Fruit fly (Drosophila melanogaster) whole organism, embryonic: ENCODE measurements around the gene mei-P26.

ENCODE experiments used
- ATbp ChIP-seq: fragments of 200-800 bp; sonication (Bioruptor generic); optimal IDR thresholded peaks from 2 replicates; lab custom pipeline; 2017; ENCODE audit warnings: missing biosample characterization, mild to moderate bottlenecking, missing genetic modification characterization, missing genetic modification reagents
- CG11504 ChIP-seq: fragments of 200-800 bp; sonication (Bioruptor generic); optimal IDR thresholded peaks from 3 replicates; lab custom pipeline; 2019; ENCODE audit warnings: missing biosample characterization, mild to moderate bottlenecking, missing genetic modification characterization, moderate library complexity
- CG11696 ChIP-seq: fragments of 200-800 bp; sonication (Bioruptor generic); IDR thresholded peaks from 2 replicates; pipeline ENCODE4 v1.3.6; 2022; ENCODE audit warnings: missing biosample characterization, missing genetic modification characterization
- CG1233 ChIP-seq: fragments of 200-800 bp; sonication (Bioruptor generic); optimal IDR thresholded peaks from 4 replicates; lab custom pipeline; 2018; ENCODE audit warnings: missing biosample characterization, mild to moderate bottlenecking, missing genetic modification characterization
- CG13775 ChIP-seq: fragments of 200-800 bp; sonication (Bioruptor generic); optimal IDR thresholded peaks from 3 replicates; lab custom pipeline; 2017; ENCODE audit warnings: missing biosample characterization, mild to moderate bottlenecking, missing genetic modification characterization
- CG14710 ChIP-seq: fragments of 200-800 bp; sonication (Bioruptor generic); optimal IDR thresholded peaks from 3 replicates; lab custom pipeline; 2019; ENCODE audit warnings: missing biosample characterization, mild to moderate bottlenecking, missing genetic modification characterization, moderate library complexity
- CG1529 ChIP-seq: fragments of 200-800 bp; sonication (Bioruptor generic); optimal IDR thresholded peaks from 3 replicates; lab custom pipeline; 2018; ENCODE audit warnings: missing biosample characterization, missing genetic modification characterization
- CG15514 ChIP-seq: fragments of 200-800 bp; sonication (Bioruptor generic); optimal IDR thresholded peaks from 3 replicates; lab custom pipeline; 2017; ENCODE audit warnings: missing biosample characterization, missing genetic modification characterization, mild to moderate bottlenecking, moderate library complexity, missing genetic modification reagents
- CG3407 ChIP-seq: fragments of 200-800 bp; sonication (Bioruptor generic); optimal IDR thresholded peaks from 2 replicates; lab custom pipeline; 2018; ENCODE audit warnings: missing biosample characterization, mild to moderate bottlenecking, missing genetic modification characterization
- CG34376 ChIP-seq: fragments of 200-800 bp; sonication (Bioruptor generic); optimal IDR thresholded peaks from 2 replicates; lab custom pipeline; 2018; ENCODE audit warnings: missing biosample characterization, mild to moderate bottlenecking, missing genetic modification characterization
- CG3838 ChIP-seq: fragments of 200-800 bp; sonication (Bioruptor generic); optimal IDR thresholded peaks from 3 replicates; lab custom pipeline; 2016; ENCODE audit warnings: missing biosample characterization, missing genetic modification characterization
- CG42726 ChIP-seq: fragments of 200-800 bp; sonication (Bioruptor generic); IDR thresholded peaks from 2 replicates; pipeline ENCODE4 v1.3.6; 2022; ENCODE audit warnings: missing biosample characterization, missing genetic modification characterization; ENCODE audit not compliant: partially characterized antibody
- CG4707 ChIP-seq: fragments of 200-800 bp; sonication (Bioruptor generic); optimal IDR thresholded peaks from 2 replicates; lab custom pipeline; 2018; ENCODE audit warnings: missing biosample characterization, mild to moderate bottlenecking, missing genetic modification characterization, moderate library complexity
- CG4820 ChIP-seq: fragments of 200-800 bp; sonication (Bioruptor generic); optimal IDR thresholded peaks from 3 replicates; lab custom pipeline; 2016; ENCODE audit warnings: missing biosample characterization, missing genetic modification characterization
- CG6272 ChIP-seq: fragments of 200-800 bp; sonication (Bioruptor generic); IDR thresholded peaks from 2 replicates; pipeline ENCODE4 v1.3.6; 2022; ENCODE audit warnings: missing biosample characterization, missing genetic modification characterization
- CG7271 ChIP-seq: fragments of 200-800 bp; sonication (Bioruptor generic); optimal IDR thresholded peaks from 2 replicates; lab custom pipeline; 2018; ENCODE audit warnings: missing biosample characterization, mild to moderate bottlenecking, missing genetic modification characterization, moderate library complexity
- CG7745 ChIP-seq: fragments of 200-800 bp; sonication (Bioruptor generic); optimal IDR thresholded peaks from 2 replicates; lab custom pipeline; 2018; ENCODE audit warnings: missing biosample characterization, mild to moderate bottlenecking, missing genetic modification characterization, moderate library complexity
- CG8944 ChIP-seq: fragments of 200-800 bp; sonication (Bioruptor generic); optimal IDR thresholded peaks from 3 replicates; lab custom pipeline; 2016; ENCODE audit warnings: missing biosample characterization, missing genetic modification characterization
- CG9932 ChIP-seq: fragments of 200-800 bp; sonication (Bioruptor generic); IDR thresholded peaks from 2 replicates; pipeline ENCODE4 v1.3.6; 2022; ENCODE audit warnings: missing biosample characterization, missing genetic modification characterization
- Fer1 ChIP-seq: fragments of 200-800 bp; sonication (Bioruptor generic); optimal IDR thresholded peaks from 2 replicates; lab custom pipeline; 2017; ENCODE audit warnings: missing biosample characterization, mild to moderate bottlenecking, missing genetic modification characterization
- HLH4C ChIP-seq: fragments of 200-800 bp; sonication (Bioruptor generic); IDR thresholded peaks from 3 replicates; pipeline ENCODE4 v1.3.6; 2022; ENCODE audit warnings: missing biosample characterization, missing genetic modification characterization; ENCODE audit not compliant: partially characterized antibody
- Hmr ChIP-seq: fragments of 200-800 bp; sonication (Bioruptor generic); optimal IDR thresholded peaks from 3 replicates; lab custom pipeline; 2017; ENCODE audit warnings: mild to moderate bottlenecking, missing biosample characterization, missing genetic modification reagents, missing genetic modification characterization
- Jarid2 ChIP-seq: fragments of 200-800 bp; sonication (Bioruptor generic); optimal IDR thresholded peaks from 3 replicates; lab custom pipeline; 2017; ENCODE audit warnings: mild to moderate bottlenecking, missing biosample characterization, missing genetic modification reagents, missing genetic modification characterization
- Lhr ChIP-seq: fragments of 200-800 bp; sonication (Bioruptor generic); optimal IDR thresholded peaks from 3 replicates; lab custom pipeline; 2017; ENCODE audit warnings: mild to moderate bottlenecking, missing biosample characterization, missing genetic modification reagents, missing genetic modification characterization
- Med ChIP-seq: fragments of 200-800 bp; sonication (Bioruptor generic); peaks from one replicate; lab custom pipeline; 2016; ENCODE audit warnings: missing biosample characterization, missing genetic modification characterization, mild to moderate bottlenecking, inconsistent platforms, moderate library complexity
- NFAT ChIP-seq: fragments of 200-800 bp; sonication (Bioruptor generic); IDR thresholded peaks from 2 replicates; pipeline ENCODE4 v1.3.6; 2022; ENCODE audit warnings: missing biosample characterization, missing genetic modification characterization
- Sry-β ChIP-seq: fragments of 200-800 bp; sonication (Bioruptor generic); optimal IDR thresholded peaks from 2 replicates; lab custom pipeline; 2018; ENCODE audit warnings: missing biosample characterization, mild to moderate bottlenecking, missing genetic modification characterization, moderate library complexity
- Sry-δ ChIP-seq: fragments of 200-800 bp; sonication (Bioruptor generic); optimal IDR thresholded peaks from 2 replicates; lab custom pipeline; 2016; ENCODE audit warnings: missing biosample characterization, missing genetic modification characterization
- Tbp ChIP-seq: fragments of >200 bp; optimal IDR thresholded peaks from 2 replicates; lab custom pipeline; 2018; ENCODE audit warnings: missing biosample characterization, missing genetic modification characterization
- aop ChIP-seq: fragments of 200-800 bp; sonication (Bioruptor generic); IDR thresholded peaks from 2 replicates; pipeline ENCODE4 v1.3.6; 2022; ENCODE audit warnings: missing biosample characterization, missing genetic modification characterization
- ase ChIP-seq: fragments of 200-800 bp; sonication (Bioruptor generic); IDR thresholded peaks from 3 replicates; pipeline ENCODE4 v1.3.6; 2022; ENCODE audit warnings: missing biosample characterization, missing genetic modification characterization
- ato ChIP-seq: fragments of 200-800 bp; sonication (Bioruptor generic); IDR thresholded peaks from 2 replicates; pipeline ENCODE4 v1.3.6; 2022; ENCODE audit warnings: missing biosample characterization, missing genetic modification characterization; ENCODE audit not compliant: partially characterized antibody
- az2 ChIP-seq: fragments of 200-800 bp; sonication (Bioruptor generic); optimal IDR thresholded peaks from 3 replicates; lab custom pipeline; 2016; ENCODE audit warnings: missing biosample characterization, missing genetic modification characterization
- chif ChIP-seq, 2 experiments: fragments of 200-800 bp; sonication (Bioruptor generic); optimal IDR thresholded peaks; 3 replicates each; lab custom pipeline; 2016; ENCODE audit warnings: missing biosample characterization in 2 of 2, missing genetic modification characterization in 2 of 2
- cwo ChIP-seq: fragments of 200-800 bp; sonication (Bioruptor generic); optimal IDR thresholded peaks from 3 replicates; lab custom pipeline; 2017; ENCODE audit warnings: missing biosample characterization, missing genetic modification characterization, mild to moderate bottlenecking, moderate library complexity, missing genetic modification reagents
- gcm ChIP-seq: fragments of 200-800 bp; sonication (Bioruptor generic); optimal IDR thresholded peaks from 2 replicates; lab custom pipeline; 2019; ENCODE audit warnings: missing biosample characterization, mild to moderate bottlenecking, missing genetic modification characterization, moderate library complexity
- jumu ChIP-seq: fragments of 200-800 bp; sonication (Bioruptor generic); optimal IDR thresholded peaks from 3 replicates; lab custom pipeline; 2016; ENCODE audit warnings: missing biosample characterization, missing genetic modification characterization
- kah ChIP-seq: fragments of 200-800 bp; sonication (Bioruptor generic); optimal IDR thresholded peaks from 2 replicates; lab custom pipeline; 2018; ENCODE audit warnings: missing biosample characterization, mild to moderate bottlenecking, missing genetic modification characterization
- knrl ChIP-seq: fragments of 200-800 bp; sonication (Bioruptor generic); IDR thresholded peaks from 3 replicates; pipeline ENCODE4 v1.3.6; 2022; ENCODE audit warnings: missing biosample characterization, missing genetic modification characterization; ENCODE audit not compliant: partially characterized antibody
- lilli ChIP-seq: fragments of 200-800 bp; sonication (Bioruptor generic); optimal IDR thresholded peaks from 3 replicates; lab custom pipeline; 2016; ENCODE audit warnings: missing biosample characterization, missing genetic modification characterization
- luna ChIP-seq: fragments of 200-800 bp; sonication (Bioruptor generic); optimal IDR thresholded peaks from 2 replicates; lab custom pipeline; 2016; ENCODE audit warnings: missing biosample characterization, missing genetic modification characterization
- nmo ChIP-seq: fragments of 200-800 bp; sonication (Bioruptor generic); optimal IDR thresholded peaks from 2 replicates; lab custom pipeline; 2018; ENCODE audit warnings: missing biosample characterization, mild to moderate bottlenecking, missing genetic modification characterization, moderate library complexity
- onecut ChIP-seq: fragments of 200-800 bp; sonication (Bioruptor generic); IDR thresholded peaks from 2 replicates; pipeline ENCODE4 v1.3.6; 2022; ENCODE audit warnings: missing biosample characterization, missing genetic modification characterization
- pfk ChIP-seq: fragments of 200-800 bp; sonication (Bioruptor generic); optimal IDR thresholded peaks from 2 replicates; lab custom pipeline; 2018; ENCODE audit warnings: missing biosample characterization, mild to moderate bottlenecking, missing genetic modification characterization, moderate library complexity
- sob ChIP-seq: fragments of 200-800 bp; sonication (Bioruptor generic); IDR thresholded peaks from 2 replicates; pipeline ENCODE4 v1.3.6; 2022; ENCODE audit warnings: missing biosample characterization, missing genetic modification characterization
- stwl ChIP-seq: fragments of 200-800 bp; sonication (Bioruptor generic); optimal IDR thresholded peaks from 3 replicates; lab custom pipeline; 2018; ENCODE audit warnings: missing biosample characterization, mild to moderate bottlenecking, missing genetic modification characterization, moderate library complexity
- sug ChIP-seq: fragments of 200-800 bp; optimal IDR thresholded peaks from 2 replicates; lab custom pipeline; 2019; ENCODE audit warnings: missing biosample characterization, mild to moderate bottlenecking, missing genetic modification characterization, moderate library complexity
- tll ChIP-seq, 2 experiments: fragments of 200-800 bp in 1 of 2; fragments of >200 bp in 1 of 2; sonication (Bioruptor generic) in 1 of 2; optimal IDR thresholded peaks; 2 replicates each; lab custom pipeline; 2017 to 2019; ENCODE audit warnings: missing biosample characterization in 2 of 2, missing genetic modification characterization in 2 of 2, mild to moderate bottlenecking in 1 of 2, moderate library complexity in 1 of 2
- trem ChIP-seq: fragments of 200-800 bp; optimal IDR thresholded peaks from 3 replicates; lab custom pipeline; 2019; ENCODE audit warnings: missing biosample characterization, mild to moderate bottlenecking, missing genetic modification characterization, moderate library complexity
- unc-4 ChIP-seq: fragments of 200-800 bp; sonication (Bioruptor generic); IDR thresholded peaks from 2 replicates; pipeline ENCODE4 v1.3.6; 2022; ENCODE audit warnings: missing biosample characterization, missing genetic modification characterization; ENCODE audit not compliant: partially characterized antibody

mei-P26 gene

DNA sequence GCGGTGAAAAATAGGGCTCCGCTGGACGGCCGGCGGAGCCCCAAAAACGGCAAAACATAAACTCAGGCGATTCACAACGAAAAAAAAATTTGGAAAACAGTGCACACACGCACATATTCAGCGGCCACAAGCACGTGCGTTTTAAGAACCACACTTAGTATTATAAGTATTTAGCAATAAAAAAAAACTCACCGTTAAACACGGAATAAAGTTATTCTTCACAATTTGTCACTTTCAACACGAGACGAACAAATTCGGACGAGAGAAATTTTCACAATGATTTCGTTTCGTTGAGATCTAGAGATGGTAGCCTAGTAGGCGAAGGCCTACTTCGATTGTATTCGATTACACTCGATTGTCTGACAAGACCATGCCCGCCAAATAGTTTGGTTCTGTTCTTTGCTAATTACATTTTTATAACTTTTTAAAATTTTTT lies 6.6 kb upstream of the mei-P26 start, which contains the start of gene His3.3B (continued):
- TF ChIP-seq CG9932 (GFP tag; lab: Robert Waterston, UW), result no peak
- TF ChIP-seq CG34376 (GFP tag; lab: Kevin White, UChicago), result peak; percentile 54
- TF ChIP-seq CG4820 (GFP tag; lab: Kevin White, UChicago), result no peak
- TF ChIP-seq pfk (GFP tag; lab: Kevin White, UChicago), result no peak
- TF ChIP-seq luna (GFP tag; lab: Kevin White, UChicago), result no peak
- peak; percentile 12 for TF ChIP-seq kah (GFP tag; lab: Kevin White, UChicago)
- peak; percentile 4 for TF ChIP-seq CG4707 (GFP tag; lab: Kevin White, UChicago)
- no peak for TF ChIP-seq Hmr
- peak; percentile 28; the same call in 1 of the 2 replicates for TF ChIP-seq NFAT (GFP tag; lab: Robert Waterston, UW)
- TF ChIP-seq sug (tag; lab: Kevin White, UChicago), result no peak
- no peak for TF ChIP-seq CG11696 (GFP tag; lab: Robert Waterston, UW)
- no peak for TF ChIP-seq az2 (GFP tag; lab: Kevin White, UChicago)
- peak; percentile 40 for TF ChIP-seq stwl (tag; lab: Kevin White, UChicago)
- TF ChIP-seq Fer1 (GFP tag; lab: Kevin White, UChicago), result peak; percentile 70
- no peak for TF ChIP-seq jumu (GFP tag; lab: Kevin White, UChicago)
- no peak for TF ChIP-seq Sry-β (GFP tag; lab: Kevin White, UChicago)
- no peak for TF ChIP-seq CG3838 (GFP tag; lab: Kevin White, UChicago)
- peak; percentile 42 for TF ChIP-seq CG14710
- TF ChIP-seq Med (GFP tag; lab: Kevin White, UChicago), result peak; percentile 85
- TF ChIP-seq Tbp (GFP tag; lab: Kevin White, UChicago), result no peak
- TF ChIP-seq Sry-δ (GFP tag; lab: Kevin White, UChicago), result peak; percentile 90
- TF ChIP-seq CG1233 (GFP tag; lab: Kevin White, UChicago), result no peak
- TF ChIP-seq cwo (GFP tag; lab: Kevin White, UChicago), result peak; percentile 49
- no peak for TF ChIP-seq ase
- no peak for TF ChIP-seq chif (GFP tag; optimal IDR thresholded peaks at IDR 0.05; lab: Kevin White, UChicago)
- peak; percentile 17 for TF ChIP-seq gcm (GFP tag; lab: Kevin White, UChicago)
- TF ChIP-seq aop (GFP tag; lab: Robert Waterston, UW), result no peak
- 0 out of 2 replicates have a peak, but pooled peaks have one; percentile 25 for TF ChIP-seq ato (GFP tag; lab: Robert Waterston, UW)
- no peak for TF ChIP-seq CG42726
- no peak for TF ChIP-seq ATbp (GFP tag; lab: Kevin White, UChicago)
- TF ChIP-seq Jarid2 (GFP tag; lab: Kevin White, UChicago), result peak; percentile 48
- TF ChIP-seq HLH4C (GFP tag; lab: Robert Waterston, UW), result 0 out of 3 replicates have a peak, but pooled peaks have one; percentile 36
- no peak for TF ChIP-seq nmo
- no peak for TF ChIP-seq CG8944 (GFP tag; lab: Kevin White, UChicago)
- TF ChIP-seq CG7271 (tag; lab: Kevin White, UChicago), result no peak
- TF ChIP-seq CG3407 (GFP tag; lab: Kevin White, UChicago), result no peak
- TF ChIP-seq CG1529 (GFP tag; lab: Kevin White, UChicago), result no peak
- TF ChIP-seq CG6272 (GFP tag; lab: Robert Waterston, UW), result no peak
- TF ChIP-seq CG7745, result no peak
- no peak for TF ChIP-seq sob (GFP tag; lab: Robert Waterston, UW)
- peak; percentile 48 for TF ChIP-seq unc-4 (GFP tag; lab: Robert Waterston, UW)
- no peak for TF ChIP-seq tll (GFP tag; optimal IDR thresholded peaks at IDR 0.05; lab: Kevin White, UChicago)
- TF ChIP-seq CG15514, result peak; percentile 64
- TF ChIP-seq CG11504 (tag; lab: Kevin White, UChicago), result no peak
- no peak for TF ChIP-seq Lhr
- peak; percentile 22 for TF ChIP-seq lilli (GFP tag; lab: Kevin White, UChicago)
- TF ChIP-seq knrl (GFP tag; lab: Robert Waterston, UW), result peak; percentile 13; the same call in 1 of the 3 replicates
- no peak for TF ChIP-seq CG13775 (GFP tag; lab: Kevin White, UChicago)
- TF ChIP-seq trem, result peak; percentile 55
- TF ChIP-seq onecut, result no peak
